Fruit fly (Drosophila melanogaster) whole organism, embryonic: Measurements from ENCODE around the gene Prosbeta6.

ENCODE experiments used
- CG18476 ChIP-seq: fragments of 200-800 bp; sonication (Bioruptor generic); optimal IDR thresholded peaks from 2 replicates; lab custom pipeline; 2016; ENCODE audit warnings: missing biosample characterization, mild to moderate bottlenecking, missing genetic modification characterization
- CG7786 ChIP-seq: fragments of 200-800 bp; sonication (Bioruptor generic); optimal IDR thresholded peaks from 2 replicates; lab custom pipeline; 2016; ENCODE audit warnings: missing biosample characterization, missing genetic modification characterization
- cwo ChIP-seq: fragments of 200-800 bp; sonication (Bioruptor generic); optimal IDR thresholded peaks from 3 replicates; lab custom pipeline; 2017; ENCODE audit warnings: missing biosample characterization, missing genetic modification characterization, mild to moderate bottlenecking, moderate library complexity, missing genetic modification reagents
- dysf ChIP-seq: fragments of 200-800 bp; sonication (Bioruptor generic); IDR thresholded peaks from 3 replicates; pipeline ENCODE4 v1.3.6; 2022; ENCODE audit warnings: missing biosample characterization, missing genetic modification characterization
- lov ChIP-seq, 2 experiments: fragments of 200-800 bp in 1 of 2; fragments of >200 bp in 1 of 2; sonication (Bioruptor generic) in 1 of 2; IDR thresholded peaks in 1 of 2; optimal IDR thresholded peaks in 1 of 2; 2 replicates in 1 of 2; 3 replicates in 1 of 2; pipeline versions ENCODE4 v1.3.6 to Lab custom; 2017 to 2022; ENCODE audit warnings: missing biosample characterization in 1 of 2, missing genetic modification characterization in 1 of 2
- psq ChIP-seq: fragments of 200-800 bp; sonication (Bioruptor generic); optimal IDR thresholded peaks from 2 replicates; lab custom pipeline; 2017; ENCODE audit warnings: missing biosample characterization, missing genetic modification characterization

DNA sequence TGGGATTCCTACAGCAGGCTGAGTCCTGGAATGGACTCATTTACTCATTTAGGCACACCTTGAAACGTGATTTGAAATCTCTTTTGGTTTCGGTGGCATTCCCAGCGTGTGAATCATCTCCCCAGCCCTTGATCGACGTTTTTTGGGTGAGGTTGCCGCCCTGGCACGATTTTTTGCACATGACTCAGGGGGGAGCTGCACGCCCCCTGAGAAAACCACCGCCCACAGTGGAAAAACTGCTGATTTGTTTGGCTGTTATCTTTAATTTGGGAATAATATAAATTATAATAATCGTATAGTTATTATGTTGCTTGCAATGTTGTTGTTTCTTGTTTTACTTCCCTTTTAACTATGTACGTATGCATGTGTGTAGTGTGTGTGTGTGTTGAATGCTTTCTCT lies 2.8 kb upstream of the Prosbeta6 start:
- TF ChIP-seq lov (optimal IDR thresholded peaks at IDR 0.05; lab: Kevin White, UChicago): no peak
- no peak for TF ChIP-seq lov (GFP tag; IDR thresholded peaks at IDR 0.05; lab: Robert Waterston, UW)
- TF ChIP-seq CG7786 (GFP tag; lab: Kevin White, UChicago): no peak
- TF ChIP-seq dysf (GFP tag; lab: Robert Waterston, UW): no peak
- no peak for TF ChIP-seq psq (GFP tag; lab: Kevin White, UChicago)
- peak; percentile 25 for TF ChIP-seq cwo (GFP tag; lab: Kevin White, UChicago)
- no peak for TF ChIP-seq CG18476
